Worm (Caenorhabditis elegans) whole organism, young adult: ENCODE data around the gene acr-25.

ENCODE experiments used
- F22D6.2 ChIP-seq: sonication (generic microtip); optimal IDR thresholded peaks from 2 replicates; lab custom pipeline; 2016; ENCODE audit warnings: mild to moderate bottlenecking, missing genetic modification characterization, missing compliant biosample characterization
- F37B4.10 ChIP-seq: fragments of 200-800 bp; sonication (Bioruptor generic); IDR thresholded peaks from 2 replicates; pipeline ENCODE4 v1.3.6; 2022; ENCODE audit warnings: missing genetic modification characterization, missing compliant biosample characterization
- attf-5 ChIP-seq: fragments of 200-800 bp; sonication (Bioruptor generic); optimal IDR thresholded peaks from 2 replicates; lab custom pipeline; 2018; ENCODE audit warnings: mild to moderate bottlenecking, missing genetic modification characterization, missing compliant biosample characterization
- bed-1 ChIP-seq: fragments of 200-800 bp; sonication (Bioruptor generic); IDR thresholded peaks from 2 replicates; pipeline ENCODE4 v1.3.6; 2022; ENCODE audit warnings: missing genetic modification reagents, missing genetic modification characterization, missing compliant biosample characterization
- dpl-1 ChIP-seq: fragments of 150-350 bp; optimal IDR thresholded peaks from 2 replicates; lab custom pipeline; 2014; ENCODE audit warnings: missing biosample characterization, missing genetic modification reagents, missing genetic modification characterization
- lin-54 ChIP-seq: fragments of 200-800 bp; sonication (Bioruptor generic); optimal IDR thresholded peaks from 2 replicates; lab custom pipeline; 2018; ENCODE audit warnings: mild to moderate bottlenecking, missing genetic modification characterization, missing compliant biosample characterization
- lir-1 ChIP-seq: fragments of 200-800 bp; sonication (Bioruptor generic); conservative IDR thresholded peaks from 2 replicates; pipeline ENCODE4 v1.3.6; 2022; ENCODE audit warnings: missing genetic modification reagents, missing genetic modification characterization, missing compliant biosample characterization
- nfya-1 ChIP-seq: sonication (generic microtip); optimal IDR thresholded peaks from 2 replicates; lab custom pipeline; 2017; ENCODE audit warnings: antibody characterized with exemption, missing compliant biosample characterization, missing genetic modification characterization, borderline replicate concordance; ENCODE audit not compliant: insufficient read depth
- nhr-90 ChIP-seq: sonication (generic microtip); optimal IDR thresholded peaks from 2 replicates; lab custom pipeline; 2016; ENCODE audit warnings: missing genotype, mild to moderate bottlenecking, missing genetic modification characterization, missing compliant biosample characterization
- sdz-38 ChIP-seq: sonication (generic microtip); optimal IDR thresholded peaks from 2 replicates; lab custom pipeline; 2016; ENCODE audit warnings: missing genotype, missing genetic modification characterization, missing compliant biosample characterization
- sea-2 ChIP-seq: fragments of 200-800 bp; sonication (Bioruptor generic); IDR thresholded peaks from 2 replicates; pipeline ENCODE4 v1.3.6; 2022; ENCODE audit warnings: missing genetic modification characterization, missing compliant biosample characterization
- sptf-2 ChIP-seq: fragments of 200-800 bp; sonication (Bioruptor generic); optimal IDR thresholded peaks from 2 replicates; lab custom pipeline; 2018; ENCODE audit warnings: mild to moderate bottlenecking, missing genetic modification characterization, missing compliant biosample characterization
- tbp1 ChIP-seq: fragments of 200-800 bp; sonication (Bioruptor generic); optimal IDR thresholded peaks from 2 replicates; lab custom pipeline; 2018; ENCODE audit warnings: mild to moderate bottlenecking, missing genetic modification characterization, missing compliant biosample characterization
- ztf-18 ChIP-seq: sonication (generic microtip); optimal IDR thresholded peaks from 2 replicates; lab custom pipeline; 2016; ENCODE audit warnings: missing genotype, mild to moderate bottlenecking, missing genetic modification characterization, missing compliant biosample characterization

- TF ChIP-seq bed-1 (GFP tag; lab: Robert Waterston, UW) (no peak), F22D6.2 (tag; lab: Kevin White, UChicago) (no peak), sea-2 (GFP tag; lab: Robert Waterston, UW) (no peak), dpl-1 (GFP tag; lab: Kevin White, UChicago) (no peak), lir-1 (GFP tag; lab: Robert Waterston, UW) (no peak), sptf-2 (GFP tag; lab: Kevin White, UChicago) (no peak), ztf-18 (tag; lab: Kevin White, UChicago) (no peak), attf-5 (no peak), lin-54 (GFP tag; lab: Kevin White, UChicago) (no peak), tbp1 (GFP tag; lab: Kevin White, UChicago) (no peak), nhr-90 (tag; lab: Kevin White, UChicago) (no peak), sdz-38 (no peak), nfya-1 (tag; lab: Kevin White, UChicago) (no peak), F37B4.10 (GFP tag; lab: Robert Waterston, UW) (no peak)
Observed at ce11 chrIV:6426089-6426715, 37.9 kb upstream of the acr-25 start, which contains the start of gene acp-6.
